Worm (Caenorhabditis elegans) whole organism, early embryonic: Measurements from ENCODE around the gene btb-20.

Experiments used
- aly-1 ChIP-seq: sonication (generic microtip); optimal IDR thresholded peaks from 2 replicates; lab custom pipeline; 2016; ENCODE audit warnings: missing genetic modification characterization, missing compliant biosample characterization
- ama-1 ChIP-seq: fragments of 150-350 bp; optimal IDR thresholded peaks from 2 replicates; lab custom pipeline; 2014
- flt-1 ChIP-seq: fragments of 200-800 bp; sonication (Bioruptor generic); IDR thresholded peaks from 2 replicates; pipeline ENCODE4 v1.3.6; 2022; ENCODE audit warnings: missing genetic modification characterization, missing compliant biosample characterization
- hnd-1 ChIP-seq: sonication (generic microtip); optimal IDR thresholded peaks from 2 replicates; lab custom pipeline; 2016; ENCODE audit warnings: missing genetic modification characterization, missing compliant biosample characterization
- pes-1 ChIP-seq: fragments of 200-800 bp; sonication (Bioruptor generic); IDR thresholded peaks from 2 replicates; pipeline ENCODE4 v1.3.6; 2022; ENCODE audit warnings: missing genetic modification reagents, missing genetic modification characterization, missing compliant biosample characterization
- sea-1 ChIP-seq: fragments of 200-800 bp; sonication (Bioruptor generic); conservative IDR thresholded peaks from 2 replicates; pipeline ENCODE4 v1.3.6; 2022; ENCODE audit warnings: missing genetic modification characterization, missing compliant biosample characterization

DNA sequence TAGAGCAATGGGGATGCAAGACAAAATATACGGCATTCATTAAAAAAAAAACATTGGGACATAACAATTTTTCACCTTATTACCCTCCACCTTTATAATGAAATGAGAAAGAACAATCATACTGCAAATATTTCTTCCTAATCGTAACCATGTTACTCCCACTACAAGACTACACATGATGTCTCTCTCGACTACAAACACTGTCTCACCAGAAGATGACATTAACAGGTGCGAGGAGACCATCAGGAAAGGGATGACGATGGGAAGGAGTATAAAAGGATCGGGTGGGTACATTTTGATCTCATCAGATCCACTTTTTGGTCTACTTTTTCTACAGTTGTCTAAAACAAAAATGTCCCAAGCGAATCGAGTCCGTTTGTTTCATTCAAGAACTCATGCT, 25.5 kb downstream of the btb-20 start, which contains the start of gene dhs-8:
- no peak for TF ChIP-seq ama-1 (lab: Kevin White, UChicago)
- no peak for TF ChIP-seq hnd-1 (tag; lab: Kevin White, UChicago)
- TF ChIP-seq sea-1 (GFP tag; lab: Robert Waterston, UW): no peak
- TF ChIP-seq pes-1 (GFP tag; lab: Robert Waterston, UW): no peak
- TF ChIP-seq flt-1 (GFP tag; lab: Robert Waterston, UW): no peak
- no peak for TF ChIP-seq aly-1 (tag; lab: Kevin White, UChicago)
